Fruit fly (Drosophila melanogaster) whole organism, wandering third instar larva: ENCODE measurements around the gene Glut1.

Source experiments
- Hr78 ChIP-seq: fragments of >200 bp; optimal IDR thresholded peaks from 2 replicates; lab custom pipeline; 2017; ENCODE audit warnings: missing biosample characterization, missing genetic modification characterization
- br ChIP-seq: fragments of 200-800 bp; sonication (Bioruptor generic); optimal IDR thresholded peaks from 2 replicates; lab custom pipeline; 2016; ENCODE audit warnings: missing biosample characterization, missing genetic modification characterization
- dmrt93B ChIP-seq: fragments of 200-800 bp; sonication (Bioruptor generic); optimal IDR thresholded peaks from 2 replicates; lab custom pipeline; 2018; ENCODE audit warnings: missing biosample characterization, mild to moderate bottlenecking, missing genetic modification characterization
- ey ChIP-seq: fragments of 200-800 bp; sonication (Bioruptor generic); optimal IDR thresholded peaks from 2 replicates; lab custom pipeline; 2016; ENCODE audit warnings: missing biosample characterization, missing genetic modification characterization
- foxo ChIP-seq, 2 experiments: fragments of 200-800 bp; sonication (Bioruptor generic); optimal IDR thresholded peaks; 2 replicates in 1 of 2; 3 replicates in 1 of 2; lab custom pipeline; 2016 to 2017; ENCODE audit warnings: missing biosample characterization in 2 of 2, missing genetic modification characterization in 2 of 2
- fru ChIP-seq: fragments of 200-800 bp; sonication (Bioruptor generic); optimal IDR thresholded peaks from 3 replicates; lab custom pipeline; 2016; ENCODE audit warnings: missing biosample characterization, mild to moderate bottlenecking, missing genetic modification characterization
- h ChIP-seq: fragments of 200-800 bp; sonication (Bioruptor generic); optimal IDR thresholded peaks from 3 replicates; lab custom pipeline; 2016; ENCODE audit warnings: missing biosample characterization, mild to moderate bottlenecking, missing genetic modification characterization
- pan ChIP-seq: fragments of >200 bp; optimal IDR thresholded peaks from 2 replicates; lab custom pipeline; 2017
- usp ChIP-seq: fragments of >200 bp; optimal IDR thresholded peaks from 2 replicates; lab custom pipeline; 2017; ENCODE audit warnings: missing biosample characterization, missing genetic modification characterization

DNA sequence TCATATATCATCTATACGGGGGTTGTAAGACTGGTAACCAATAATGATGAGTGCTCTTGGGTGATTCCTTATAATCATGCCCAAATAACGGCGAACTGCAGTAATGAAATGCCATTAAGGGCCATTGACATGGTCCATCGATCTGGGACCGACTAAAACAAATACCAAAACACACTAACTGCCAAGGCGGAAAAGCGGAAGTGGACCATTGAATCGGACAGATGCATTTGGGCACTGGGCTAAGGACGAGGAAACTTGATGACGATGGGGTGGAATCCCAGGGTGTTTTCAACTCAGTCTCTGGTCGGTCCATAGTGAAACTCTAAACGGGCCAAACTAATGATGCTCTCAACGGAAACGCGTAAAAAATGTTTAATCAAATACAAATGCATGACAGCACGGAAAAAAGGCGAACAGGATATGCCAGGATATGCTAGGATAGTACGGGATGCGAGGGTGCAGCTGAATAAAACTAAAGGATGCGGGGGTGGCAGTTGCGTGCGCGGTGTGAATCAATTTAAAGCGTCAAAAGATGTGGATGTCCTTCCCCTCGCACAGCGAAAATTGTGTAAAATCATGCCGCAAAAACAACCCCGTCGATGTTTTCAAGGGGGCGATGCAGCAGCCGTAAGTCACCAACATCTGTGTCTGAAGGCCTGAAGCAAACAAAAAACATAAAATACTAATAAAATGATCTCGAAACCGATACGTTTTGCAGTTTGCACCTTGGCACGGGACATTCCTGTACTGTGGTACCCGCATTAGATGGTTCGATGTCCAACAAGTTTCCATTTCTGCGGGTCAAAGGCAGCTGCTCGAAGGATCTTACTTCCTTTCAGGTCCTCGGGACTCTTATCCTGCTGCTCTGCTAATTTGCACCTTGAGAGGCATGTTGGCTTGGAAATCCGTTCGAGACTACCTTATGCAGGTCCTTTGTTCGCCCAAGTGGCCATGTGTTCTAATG, 1.2 kb upstream of the Glut1 start:
- TF ChIP-seq dmrt93B (GFP tag; lab: Kevin White, UChicago) = no peak
- TF ChIP-seq foxo (GFP tag; optimal IDR thresholded peaks at IDR 0.05; lab: Kevin White, UChicago) = no peak
- no peak for TF ChIP-seq usp (GFP tag; lab: Kevin White, UChicago)
- no peak for TF ChIP-seq h (GFP tag; lab: Kevin White, UChicago)
- TF ChIP-seq ey (GFP tag; lab: Kevin White, UChicago) = no peak
- TF ChIP-seq Hr78 (GFP tag; lab: Kevin White, UChicago) = no peak
- TF ChIP-seq pan (lab: Kevin White, UChicago) = no peak
- TF ChIP-seq fru (GFP tag; lab: Kevin White, UChicago) = no peak
- TF ChIP-seq br (GFP tag; lab: Kevin White, UChicago) = no peak
